Fruit fly (Drosophila melanogaster) whole organism, larva: ENCODE results near the gene CG13907.

Experiments
- noc ChIP-seq: fragments of 200-800 bp; sonication (Bioruptor generic); optimal IDR thresholded peaks from 3 replicates; lab custom pipeline; 2019; ENCODE audit warnings: missing biosample characterization, mild to moderate bottlenecking, missing genetic modification characterization, moderate library complexity

Gene CG13907

dm6 chr3L:881496-882235 is at the start of gene CG13907:
Gene CG13907 (minus strand): TSS chr3L:882013.
- TF ChIP-seq noc = no peak

- no peak for TF ChIP-seq noc
These were observed 35.4 kb upstream of the CG13907 start for dm6 chr3L:917225-917624.

dm6 chr3L:914852-915251 is 33.0 kb upstream of the CG13907 start:
- TF ChIP-seq noc = no peak

- no peak for TF ChIP-seq noc
These were observed 31.9 kb upstream of the CG13907 start, which contains the start of gene Glut1 for dm6 chr3L:913682-914081. Gene Glut1 (plus strand): TSS chr3L:914074.

dm6 chr3L:912406-913369 is 30.9 kb upstream of the CG13907 start:
- TF ChIP-seq noc = no peak

- TF ChIP-seq noc = no peak
These were observed 26.8 kb upstream of the CG13907 start, which contains the start of gene nerfin-1 for dm6 chr3L:908508-909162. Gene nerfin-1 (plus strand): TSS chr3L:909112.

- TF ChIP-seq noc = no peak
These were observed 26.0 kb upstream of the CG13907 start for dm6 chr3L:907673-908323.

dm6 chr3L:904991-905745 is 23.4 kb upstream of the CG13907 start:
- no peak for TF ChIP-seq noc

dm6 chr3L:904364-904763 is 22.6 kb upstream of the CG13907 start:
- TF ChIP-seq noc = no peak

- TF ChIP-seq noc = no peak
These were observed 22.1 kb upstream of the CG13907 start for dm6 chr3L:903900-904299.

dm6 chr3L:902598-902997 is 20.8 kb upstream of the CG13907 start, which contains the start of gene mat:
Gene mat (plus strand): TSS chr3L:902898.
- TF ChIP-seq noc = no peak

dm6 chr3L:901442-901841 is 19.6 kb upstream of the CG13907 start:
- TF ChIP-seq noc = no peak

dm6 chr3L:900466-901249 is 18.8 kb upstream of the CG13907 start:
- no peak for TF ChIP-seq noc

dm6 chr3L:899304-899703 is 17.5 kb upstream of the CG13907 start:
- TF ChIP-seq noc = no peak

- no peak for TF ChIP-seq noc
These were observed 15.3 kb upstream of the CG13907 start, which contains the start of gene CG34057 for dm6 chr3L:897080-897479. Gene CG34057 (plus strand): TSS chr3L:897380.
